Worm (Caenorhabditis elegans) whole organism, L4 larva: ENCODE data around the gene glr-2.

Source experiments
- F37D6.2 ChIP-seq: sonication (generic microtip); optimal IDR thresholded peaks from 2 replicates; lab custom pipeline; 2016; ENCODE audit warnings: mild to moderate bottlenecking, missing genetic modification characterization, missing compliant biosample characterization
- R02D3.7 ChIP-seq: fragments of 150-350 bp; sonication (generic microtip); optimal IDR thresholded peaks from 3 replicates; lab custom pipeline; 2014; ENCODE audit warnings: missing biosample characterization, missing genetic modification characterization
- T20F7.1 ChIP-seq: fragments of 200-800 bp; sonication (Bioruptor generic); optimal IDR thresholded peaks from 2 replicates; lab custom pipeline; 2018; ENCODE audit warnings: mild to moderate bottlenecking, missing genetic modification characterization, missing compliant biosample characterization
- Y105C5A.15 ChIP-seq: fragments of 200-800 bp; sonication (Bioruptor generic); IDR thresholded peaks from 2 replicates; pipeline ENCODE4 v1.3.6; 2022; ENCODE audit warnings: missing genetic modification characterization, missing compliant biosample characterization
- Y48G9A.11 ChIP-seq: fragments of 200-800 bp; sonication (Bioruptor generic); IDR thresholded peaks from 2 replicates; pipeline ENCODE4 v1.3.6; 2022; ENCODE audit warnings: missing genetic modification reagents, missing genetic modification characterization, missing compliant biosample characterization
- Y5F2A.4 ChIP-seq: fragments of 200-800 bp; sonication (Bioruptor generic); optimal IDR thresholded peaks from 2 replicates; lab custom pipeline; 2018; ENCODE audit warnings: mild to moderate bottlenecking, missing genetic modification characterization, missing compliant biosample characterization
- ZK546.5 ChIP-seq, 2 experiments: sonication (generic microtip); optimal IDR thresholded peaks; 2 replicates each; lab custom pipeline; 2017; ENCODE audit warnings: missing biosample characterization in 2 of 2, missing genetic modification characterization in 2 of 2
- aly-2 ChIP-seq: sonication (generic microtip); optimal IDR thresholded peaks from 2 replicates; lab custom pipeline; 2018; ENCODE audit warnings: missing biosample characterization, missing genetic modification characterization
- ama-1 ChIP-seq: fragments of 150-350 bp; optimal IDR thresholded peaks from 2 replicates; lab custom pipeline; 2014; ENCODE audit warnings: inconsistent platforms, mixed read lengths
- ceh-28 ChIP-seq: fragments of 150-350 bp; optimal IDR thresholded peaks from 2 replicates; lab custom pipeline; 2014; ENCODE audit warnings: missing biosample characterization, missing genetic modification reagents, missing genetic modification characterization
- ceh-32 ChIP-seq: sonication (generic microtip); optimal IDR thresholded peaks from 2 replicates; lab custom pipeline; 2016; ENCODE audit warnings: mild to moderate bottlenecking, missing genetic modification characterization, missing compliant biosample characterization; ENCODE audit not compliant: poor library complexity
- ceh-82 ChIP-seq: sonication (generic microtip); optimal IDR thresholded peaks from 2 replicates; lab custom pipeline; 2017; ENCODE audit warnings: missing biosample characterization, missing genetic modification characterization
- ces-1 ChIP-seq: fragments of 150-350 bp; sonication (generic microtip); optimal IDR thresholded peaks from 4 replicates; lab custom pipeline; 2014; ENCODE audit warnings: missing biosample characterization, missing genetic modification reagents, missing genetic modification characterization
- ctbp-1 ChIP-seq: fragments of 200-800 bp; sonication (Bioruptor generic); IDR thresholded peaks from 2 replicates; pipeline ENCODE4 v1.3.6; 2022; ENCODE audit warnings: missing genetic modification reagents, missing genetic modification characterization, missing compliant biosample characterization
- daf-16 ChIP-seq, 3 experiments: sonication (generic microtip); optimal IDR thresholded peaks; 2 replicates each; lab custom pipeline; 2016 to 2017; ENCODE audit warnings: missing genetic modification characterization in 3 of 3, missing genetic modification reagents in 3 of 3, mild to moderate bottlenecking in 2 of 3, missing compliant biosample characterization in 2 of 3, missing biosample characterization in 1 of 3, moderate library complexity in 1 of 3
- daf-19 ChIP-seq: fragments of 200-800 bp; sonication (Bioruptor generic); conservative IDR thresholded peaks from 2 replicates; pipeline ENCODE4 v1.3.6; 2022; ENCODE audit warnings: missing genetic modification characterization, missing compliant biosample characterization
- dmd-6 ChIP-seq: fragments of 200-800 bp; sonication (Bioruptor generic); IDR thresholded peaks from 2 replicates; pipeline ENCODE4 v1.3.6; 2022; ENCODE audit warnings: missing genetic modification reagents, missing genetic modification characterization, missing compliant biosample characterization
- duxl-1 ChIP-seq: sonication (generic microtip); optimal IDR thresholded peaks from 2 replicates; lab custom pipeline; 2016; ENCODE audit warnings: mild to moderate bottlenecking, missing genetic modification characterization, moderate library complexity, missing compliant biosample characterization; ENCODE audit not compliant: poor library complexity
- dve-1 ChIP-seq: sonication (generic microtip); optimal IDR thresholded peaks from 2 replicates; lab custom pipeline; 2017; ENCODE audit warnings: antibody characterized with exemption, mild to moderate bottlenecking, missing genetic modification characterization, missing compliant biosample characterization; ENCODE audit not compliant: insufficient read depth
- egl-43 ChIP-seq: fragments of 200-800 bp; sonication (Bioruptor generic); IDR thresholded peaks from 2 replicates; pipeline ENCODE4 v1.3.6; 2022; ENCODE audit warnings: missing genetic modification reagents, missing genetic modification characterization, missing compliant biosample characterization
- hlh-11 ChIP-seq: fragments of 200-800 bp; sonication (Bioruptor generic); optimal IDR thresholded peaks from 2 replicates; lab custom pipeline; 2018; ENCODE audit warnings: mild to moderate bottlenecking, missing genetic modification characterization, missing compliant biosample characterization
- hlh-30 ChIP-seq: sonication (generic microtip); optimal IDR thresholded peaks from 2 replicates; lab custom pipeline; 2017; ENCODE audit warnings: antibody characterized with exemption, mild to moderate bottlenecking, missing genetic modification characterization, missing compliant biosample characterization; ENCODE audit not compliant: insufficient read depth
- jun-1 ChIP-seq: fragments of 150-350 bp; optimal IDR thresholded peaks from 2 replicates; lab custom pipeline; 2014; ENCODE audit warnings: missing biosample characterization, missing genetic modification reagents, missing genetic modification characterization
- lin-15B ChIP-seq: fragments of 150-350 bp; sonication (generic microtip); optimal IDR thresholded peaks from 3 replicates; lab custom pipeline; 2014; ENCODE audit warnings: missing biosample characterization, missing genetic modification characterization
- lin-38 ChIP-seq: fragments of 200-800 bp; sonication (Bioruptor generic); IDR thresholded peaks from 2 replicates; pipeline ENCODE4 v1.3.6; 2022; ENCODE audit warnings: missing genetic modification reagents, missing genetic modification characterization, missing compliant biosample characterization
- lin-39 ChIP-seq: fragments of 150-350 bp; optimal IDR thresholded peaks from 2 replicates; lab custom pipeline; 2014; ENCODE audit warnings: missing biosample characterization, missing genetic modification reagents, missing genetic modification characterization
- lir-3 ChIP-seq: sonication (generic microtip); optimal IDR thresholded peaks from 2 replicates; lab custom pipeline; 2016; ENCODE audit warnings: mild to moderate bottlenecking, missing genetic modification characterization, missing compliant biosample characterization
- lsy-2 ChIP-seq, 2 experiments: fragments of 150-350 bp in 1 of 2; sonication (generic microtip) in 1 of 2; optimal IDR thresholded peaks; 2 replicates each; lab custom pipeline; 2014 to 2017; ENCODE audit warnings: missing biosample characterization in 2 of 2, missing genetic modification characterization in 2 of 2
- mdt-29 ChIP-seq: fragments of 200-800 bp; sonication (Bioruptor generic); IDR thresholded peaks from 2 replicates; pipeline ENCODE4 v1.3.6; 2022; ENCODE audit warnings: missing genetic modification reagents, missing genetic modification characterization, missing compliant biosample characterization
- mes-2 ChIP-seq: sonication (generic microtip); optimal IDR thresholded peaks from 2 replicates; lab custom pipeline; 2016; ENCODE audit warnings: missing genotype, mild to moderate bottlenecking, missing genetic modification characterization, missing compliant biosample characterization; ENCODE audit not compliant: poor library complexity, severe bottlenecking
- nhr-102 ChIP-seq: sonication (generic microtip); optimal IDR thresholded peaks from 2 replicates; lab custom pipeline; 2016; ENCODE audit warnings: mild to moderate bottlenecking, missing genetic modification characterization, moderate library complexity, missing compliant biosample characterization
- nhr-28 ChIP-seq: fragments of 150-350 bp; optimal IDR thresholded peaks from 2 replicates; lab custom pipeline; 2014; ENCODE audit warnings: missing biosample characterization, missing genetic modification characterization
- nhr-41 ChIP-seq: fragments of 200-800 bp; sonication (Bioruptor generic); IDR thresholded peaks from 2 replicates; pipeline ENCODE4 v1.3.6; 2022; ENCODE audit warnings: missing genetic modification reagents, missing genetic modification characterization, missing compliant biosample characterization
- nhr-42 ChIP-seq: fragments of 200-800 bp; sonication (Bioruptor generic); IDR thresholded peaks from 2 replicates; pipeline ENCODE4 v1.3.6; 2022; ENCODE audit warnings: missing genetic modification characterization, missing compliant biosample characterization
- nhr-77 ChIP-seq: fragments of 150-350 bp; optimal IDR thresholded peaks from 2 replicates; lab custom pipeline; 2014; ENCODE audit warnings: missing biosample characterization, missing genetic modification characterization
- pha-4 ChIP-seq, 2 experiments: fragments of 150-350 bp in 1 of 2; fragments of 200-800 bp in 1 of 2; sonication (Bioruptor generic) in 1 of 2; IDR thresholded peaks in 1 of 2; optimal IDR thresholded peaks in 1 of 2; 2 replicates each; pipeline versions ENCODE4 v1.3.6 to Lab custom; 2014 to 2022; ENCODE audit warnings: missing genetic modification characterization in 2 of 2, missing genetic modification reagents in 2 of 2, missing biosample characterization in 1 of 2, missing compliant biosample characterization in 1 of 2
- pqm-1 ChIP-seq: sonication (generic microtip); optimal IDR thresholded peaks from 2 replicates; lab custom pipeline; 2017; ENCODE audit warnings: missing biosample characterization, missing genetic modification characterization
- unc-62 ChIP-seq, 3 experiments: fragments of 150-350 bp in 1 of 3; sonication (generic microtip); optimal IDR thresholded peaks in 2 of 3; peaks in 1 of 3; 1 replicate in 1 of 3; 2 replicates in 2 of 3; lab custom pipeline; 2014 to 2017; ENCODE audit warnings: missing biosample characterization in 3 of 3, missing genetic modification characterization in 3 of 3, missing genetic modification reagents in 3 of 3, missing genotype in 1 of 3
- zfp-3 ChIP-seq: fragments of 200-800 bp; sonication (Bioruptor generic); conservative IDR thresholded peaks from 2 replicates; pipeline ENCODE4 v1.3.6; 2022; ENCODE audit warnings: missing genetic modification reagents, missing genetic modification characterization, missing compliant biosample characterization
- ztf-7 ChIP-seq: fragments of 150-350 bp; optimal IDR thresholded peaks from 2 replicates; lab custom pipeline; 2014; ENCODE audit warnings: missing biosample characterization, missing genetic modification characterization

glr-2 gene

DNA sequence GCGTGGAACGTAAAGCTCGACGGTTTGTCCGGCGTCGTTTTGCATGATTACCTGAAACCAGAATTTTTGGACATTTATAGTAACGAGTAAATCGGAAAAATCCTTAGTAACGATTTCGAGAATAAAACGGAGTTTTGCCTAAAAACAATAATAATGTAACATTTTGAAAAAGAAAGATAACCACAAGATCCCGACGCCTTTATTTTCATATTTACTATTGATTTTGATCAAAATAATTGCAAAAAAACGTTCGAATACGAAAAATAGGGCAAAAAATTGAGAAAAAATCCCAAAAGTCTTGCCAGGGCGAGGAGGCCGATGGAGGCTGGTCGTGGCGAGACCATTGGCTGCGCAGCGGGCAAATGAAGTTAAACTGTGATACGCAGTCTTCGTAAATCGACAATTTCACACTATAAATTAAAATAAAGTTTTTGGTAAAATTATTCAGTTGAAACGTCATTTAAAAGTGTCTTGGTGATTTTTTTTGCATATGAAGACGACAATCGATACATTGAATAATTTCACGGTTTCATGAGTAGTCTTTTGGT, 44.9 kb upstream of the glr-2 start, which contains the start of gene rps-21 (continued):
- TF ChIP-seq lin-15B (tag; lab: Kevin White, UChicago) (no peak), daf-19 (no peak), Y5F2A.4 (GFP tag; lab: Kevin White, UChicago) (no peak), ceh-28 (no peak), ceh-82 (tag; lab: Kevin White, UChicago) (no peak), lir-3 (no peak), ama-1 (lab: Kevin White, UChicago) (no peak), T20F7.1 (GFP tag; lab: Kevin White, UChicago) (peak; percentile 78), nhr-28 (tag; lab: Kevin White, UChicago) (peak; percentile 72), ctbp-1 (GFP tag; lab: Robert Waterston, UW) (no peak), hlh-11 (tag; lab: Kevin White, UChicago) (peak; percentile 69), ces-1 (GFP tag; lab: Kevin White, UChicago) (peak; percentile 67), jun-1 (tag; lab: Kevin White, UChicago) (no peak), lin-39 (tag; lab: Kevin White, UChicago) (no peak)

ce11 chrIII:7188300-7189052, 43.7 kb upstream of the glr-2 start, which contains the start of the genes F37C12.21 and F37C12.10:
TSS of gene F37C12.21 (plus strand) at chrIII:7188357.
TSS of gene F37C12.10 (minus strand) at chrIII:7188384.
- TF ChIP-seq hlh-11 (tag; lab: Kevin White, UChicago) = peak; percentile 67
- peak; percentile 13 for TF ChIP-seq hlh-30 (tag; lab: Kevin White, UChicago)
- TF ChIP-seq nhr-41 = peak; percentile 57; the same call in 1 of the 2 replicates
- peak; percentile 41 for TF ChIP-seq lin-38 (GFP tag; lab: Robert Waterston, UW)
- no peak for TF ChIP-seq Y105C5A.15 (GFP tag; lab: Robert Waterston, UW)
- TF ChIP-seq ZK546.5 (tag; optimal IDR thresholded peaks at IDR 0.05; lab: Kevin White, UChicago) = no peak
- TF ChIP-seq nhr-42 (GFP tag; lab: Robert Waterston, UW) = no peak
- TF ChIP-seq nhr-102 = peak; percentile 7
- no peak for TF ChIP-seq duxl-1
- TF ChIP-seq Y48G9A.11 (GFP tag; lab: Robert Waterston, UW) = no peak
- peak; percentile 42 for TF ChIP-seq mes-2 (tag; lab: Kevin White, UChicago)
- TF ChIP-seq unc-62 (GFP tag; optimal IDR thresholded peaks at IDR 0.05 in 1 of 2; lab: Kevin White, UChicago) = no peak
- TF ChIP-seq unc-62 (tag; optimal IDR thresholded peaks at IDR 0.05; lab: Kevin White, UChicago) = no peak
- no peak for TF ChIP-seq zfp-3 (GFP tag; lab: Robert Waterston, UW)
- peak; percentile 43 for TF ChIP-seq pqm-1 (tag; lab: Kevin White, UChicago)
- peak; percentile 50 for TF ChIP-seq dve-1 (tag; lab: Kevin White, UChicago)
- peak; percentile 43 for TF ChIP-seq dmd-6
- peak; percentile 62 for TF ChIP-seq nhr-28 (tag; lab: Kevin White, UChicago)
- TF ChIP-seq ztf-7 (tag; lab: Kevin White, UChicago) = no peak
- TF ChIP-seq R02D3.7 (tag; lab: Kevin White, UChicago) = no peak
- no peak for TF ChIP-seq egl-43 (GFP tag; lab: Robert Waterston, UW)
- TF ChIP-seq nhr-77 (tag; lab: Kevin White, UChicago) = peak; percentile 27
- TF ChIP-seq ceh-32 = no peak
- peak in 1 of 2 experiments; percentile 23 for TF ChIP-seq lsy-2 (tag; optimal IDR thresholded peaks at IDR 0.05; lab: Kevin White, UChicago)
- TF ChIP-seq F37D6.2 (tag; lab: Kevin White, UChicago) = no peak
- TF ChIP-seq pha-4 (GFP tag; IDR thresholded peaks at IDR 0.05; lab: Robert Waterston, UW) = no peak
- no peak for TF ChIP-seq pha-4 (tag; optimal IDR thresholded peaks at IDR 0.05; lab: Kevin White, UChicago)
- no peak for TF ChIP-seq aly-2 (tag; lab: Kevin White, UChicago)
- TF ChIP-seq daf-16 (GFP tag; optimal IDR thresholded peaks at IDR 0.05; lab: Kevin White, UChicago) = no peak
- TF ChIP-seq daf-16 (tag; optimal IDR thresholded peaks at IDR 0.05; lab: Kevin White, UChicago) = peak; percentile 81
- TF ChIP-seq mdt-29 (GFP tag; lab: Robert Waterston, UW) = no peak
- TF ChIP-seq, all 104 proteins: peak for 13
